Worm (Caenorhabditis elegans) whole organism, early embryonic: ENCODE data around the gene phf-32.
A peak's percentile ranks its signal among the peaks of the same experiment; 100 is the strongest.

ENCODE experiments used
- B0310.2 ChIP-seq: sonication (generic microtip); optimal IDR thresholded peaks from 2 replicates; lab custom pipeline; 2016; ENCODE audit warnings: mild to moderate bottlenecking, missing genetic modification characterization, missing compliant biosample characterization
- F13C5.2 ChIP-seq: sonication (generic microtip); optimal IDR thresholded peaks from 2 replicates; lab custom pipeline; 2017; ENCODE audit warnings: mild to moderate bottlenecking, missing genetic modification characterization, inconsistent platforms, missing compliant biosample characterization
- aly-1 ChIP-seq: sonication (generic microtip); optimal IDR thresholded peaks from 2 replicates; lab custom pipeline; 2016; ENCODE audit warnings: missing genetic modification characterization, missing compliant biosample characterization
- ama-1 ChIP-seq: fragments of 150-350 bp; optimal IDR thresholded peaks from 2 replicates; lab custom pipeline; 2014
- ceh-13 ChIP-seq: fragments of 200-800 bp; sonication (Bioruptor generic); optimal IDR thresholded peaks from 2 replicates; lab custom pipeline; 2018; ENCODE audit warnings: mild to moderate bottlenecking, missing genetic modification characterization, missing compliant biosample characterization
- ceh-36 ChIP-seq: sonication (generic microtip); optimal IDR thresholded peaks from 2 replicates; lab custom pipeline; 2016; ENCODE audit warnings: missing genetic modification characterization, inconsistent platforms, missing compliant biosample characterization
- ets-7 ChIP-seq: sonication (generic microtip); optimal IDR thresholded peaks from 2 replicates; lab custom pipeline; 2016; ENCODE audit warnings: missing genotype, missing genetic modification characterization, missing compliant biosample characterization
- flt-1 ChIP-seq: fragments of 200-800 bp; sonication (Bioruptor generic); IDR thresholded peaks from 2 replicates; pipeline ENCODE4 v1.3.6; 2022; ENCODE audit warnings: missing genetic modification characterization, missing compliant biosample characterization
- hmbx-1 ChIP-seq: sonication (generic microtip); optimal IDR thresholded peaks from 2 replicates; lab custom pipeline; 2016; ENCODE audit warnings: mild to moderate bottlenecking, missing genetic modification characterization, missing compliant biosample characterization
- hmg-4 ChIP-seq: fragments of 200-800 bp; sonication (Bioruptor generic); optimal IDR thresholded peaks from 2 replicates; lab custom pipeline; 2018; ENCODE audit warnings: mild to moderate bottlenecking, missing genetic modification characterization, missing compliant biosample characterization
- hnd-1 ChIP-seq: sonication (generic microtip); optimal IDR thresholded peaks from 2 replicates; lab custom pipeline; 2016; ENCODE audit warnings: missing genetic modification characterization, missing compliant biosample characterization
- pes-1 ChIP-seq: fragments of 200-800 bp; sonication (Bioruptor generic); IDR thresholded peaks from 2 replicates; pipeline ENCODE4 v1.3.6; 2022; ENCODE audit warnings: missing genetic modification reagents, missing genetic modification characterization, missing compliant biosample characterization
- scrt-1 ChIP-seq: fragments of 200-800 bp; sonication (Bioruptor generic); IDR thresholded peaks from 2 replicates; pipeline ENCODE4 v1.3.6; 2022; ENCODE audit warnings: missing genetic modification characterization, missing compliant biosample characterization
- sea-1 ChIP-seq: fragments of 200-800 bp; sonication (Bioruptor generic); conservative IDR thresholded peaks from 2 replicates; pipeline ENCODE4 v1.3.6; 2022; ENCODE audit warnings: missing genetic modification characterization, missing compliant biosample characterization
- tbx-11 ChIP-seq: fragments of 200-800 bp; sonication (Bioruptor generic); IDR thresholded peaks from 2 replicates; pipeline ENCODE4 v1.3.6; 2022; ENCODE audit warnings: missing genetic modification characterization, missing compliant biosample characterization
- tbx-37 ChIP-seq: fragments of 200-800 bp; sonication (Bioruptor generic); conservative IDR thresholded peaks from 2 replicates; pipeline ENCODE4 v1.3.6; 2022; ENCODE audit warnings: missing genetic modification reagents, missing genetic modification characterization, missing compliant biosample characterization
- tra-4 ChIP-seq: sonication (generic microtip); optimal IDR thresholded peaks from 2 replicates; lab custom pipeline; 2017; ENCODE audit warnings: missing genetic modification characterization, missing compliant biosample characterization

The phf-32 gene

ce11 chrX:12335808-12336207 lies 29.1 kb downstream of the phf-32 start, which contains the start of gene srd-48:
Gene srd-48 (plus strand): TSS chrX:12336108.
- TF ChIP-seq hmg-4 (no peak), hmbx-1 (tag; lab: Kevin White, UChicago) (no peak), scrt-1 (no peak), ama-1 (lab: Kevin White, UChicago) (no peak), ceh-36 (tag; lab: Kevin White, UChicago) (no peak), B0310.2 (tag; lab: Kevin White, UChicago) (no peak), tbx-11 (no peak), ceh-13 (GFP tag; lab: Kevin White, UChicago) (no peak), ets-7 (tag; lab: Kevin White, UChicago) (no peak), tbx-37 (no peak), hnd-1 (tag; lab: Kevin White, UChicago) (no peak)

- TF ChIP-seq B0310.2 (tag; lab: Kevin White, UChicago) = peak; percentile 20
- peak; percentile 38 for TF ChIP-seq hmbx-1 (tag; lab: Kevin White, UChicago)
- peak; percentile 52 for TF ChIP-seq F13C5.2 (tag; lab: Kevin White, UChicago)
- no peak for TF ChIP-seq hmg-4
- 0 out of 2 replicates have a peak, but pooled peaks have one; percentile 47 for TF ChIP-seq tbx-37
- no peak for TF ChIP-seq ceh-36 (tag; lab: Kevin White, UChicago)
- TF ChIP-seq tbx-11 = peak; percentile 61
- TF ChIP-seq pes-1 = no peak; the same call in 1 of the 2 replicates
- no peak for TF ChIP-seq sea-1
- TF ChIP-seq ceh-13 (GFP tag; lab: Kevin White, UChicago) = peak; percentile 57
- no peak for TF ChIP-seq ets-7 (tag; lab: Kevin White, UChicago)
- TF ChIP-seq scrt-1 = 0 out of 2 replicates have a peak, but pooled peaks have one; percentile 70
- no peak; the same call in none of the 2 replicates for TF ChIP-seq flt-1 (GFP tag; lab: Robert Waterston, UW)
- TF ChIP-seq hnd-1 (tag; lab: Kevin White, UChicago) = peak; percentile 27
- no peak for TF ChIP-seq aly-1 (tag; lab: Kevin White, UChicago)
These were observed 31.3 kb downstream of the phf-32 start, which contains the start of gene srd-44 for ce11 chrX:12337846-12338490. Gene srd-44 (plus strand): TSS chrX:12338440.

DNA sequence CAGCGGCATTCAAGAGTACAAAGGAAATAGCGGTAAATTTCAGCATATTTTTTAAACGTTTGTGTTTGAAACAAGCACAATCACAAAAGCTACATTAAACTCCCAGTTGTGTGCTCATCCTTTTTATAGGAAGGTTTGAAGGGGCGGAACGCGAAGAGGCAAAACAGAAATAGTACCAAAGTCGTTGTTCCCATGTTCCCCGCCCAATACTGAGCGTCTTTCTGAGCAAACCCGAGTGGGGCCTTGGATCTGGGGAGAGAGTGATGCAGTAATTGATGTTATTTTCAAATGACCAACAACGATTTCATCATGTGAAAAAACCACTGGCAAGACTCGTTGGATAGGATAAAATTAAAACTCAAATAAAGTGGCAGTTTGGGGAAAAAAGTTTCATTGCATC lies 34.7 kb downstream of the phf-32 start, which contains the start of gene zig-2:
Gene zig-2 (minus strand): TSS at position 101 of the 400 bp plus-strand sequence.
- TF ChIP-seq tra-4 (tag; lab: Kevin White, UChicago) = no peak
- no peak for TF ChIP-seq flt-1 (GFP tag; lab: Robert Waterston, UW)
- TF ChIP-seq ama-1 (lab: Kevin White, UChicago) = no peak
- TF ChIP-seq hmg-4 = no peak
- no peak for TF ChIP-seq F13C5.2 (tag; lab: Kevin White, UChicago)
- no peak for TF ChIP-seq tbx-11
- TF ChIP-seq scrt-1 = no peak
- TF ChIP-seq hmbx-1 (tag; lab: Kevin White, UChicago) = no peak
- no peak for TF ChIP-seq tbx-37
- TF ChIP-seq pes-1 = no peak
- no peak for TF ChIP-seq hnd-1 (tag; lab: Kevin White, UChicago)
- TF ChIP-seq sea-1 = no peak
- no peak for TF ChIP-seq ceh-13 (GFP tag; lab: Kevin White, UChicago)
- TF ChIP-seq ceh-36 (tag; lab: Kevin White, UChicago) = no peak
- no peak for TF ChIP-seq aly-1 (tag; lab: Kevin White, UChicago)
- no peak for TF ChIP-seq ets-7 (tag; lab: Kevin White, UChicago)
- no peak for TF ChIP-seq B0310.2 (tag; lab: Kevin White, UChicago)

ce11 chrX:12343279-12343678 lies 36.6 kb downstream of the phf-32 start, which contains the start of the genes nspc-9 and nspc-10:
Gene nspc-9 (minus strand): TSS chrX:12343379.
Gene nspc-10 (plus strand): TSS chrX:12343609.
- TF ChIP-seq hmbx-1 (tag; lab: Kevin White, UChicago) = no peak
- no peak for TF ChIP-seq aly-1 (tag; lab: Kevin White, UChicago)
- no peak for TF ChIP-seq pes-1
- TF ChIP-seq F13C5.2 (tag; lab: Kevin White, UChicago) = no peak
- no peak for TF ChIP-seq B0310.2 (tag; lab: Kevin White, UChicago)

DNA sequence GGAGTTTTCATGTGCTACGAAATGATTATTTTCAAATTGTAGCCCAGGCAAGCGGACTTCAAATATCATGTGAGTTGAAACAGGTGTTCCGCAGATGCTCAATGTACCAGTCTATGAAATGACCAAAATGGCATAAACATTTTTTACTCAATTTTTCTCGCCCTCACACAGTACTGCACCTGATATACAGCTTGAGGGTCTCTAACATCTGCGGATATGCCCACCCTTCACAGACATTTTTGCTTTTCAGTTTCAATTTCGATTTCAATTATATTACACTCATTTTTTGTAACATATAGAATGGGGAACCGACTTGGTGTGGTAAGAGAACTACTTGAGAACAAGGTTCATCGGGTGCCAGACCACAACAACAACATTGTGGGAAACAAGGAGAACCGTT lies 40.1 kb downstream of the phf-32 start, which contains the start of gene F42F12.11:
Gene F42F12.11 (plus strand): TSS at position 301 of the 400 bp plus-strand sequence.
- TF ChIP-seq scrt-1 = no peak
- TF ChIP-seq hnd-1 (tag; lab: Kevin White, UChicago) = no peak
- TF ChIP-seq ets-7 (tag; lab: Kevin White, UChicago) = no peak
- no peak for TF ChIP-seq aly-1 (tag; lab: Kevin White, UChicago)
- no peak for TF ChIP-seq tra-4 (tag; lab: Kevin White, UChicago)
- no peak for TF ChIP-seq ama-1 (lab: Kevin White, UChicago)
- TF ChIP-seq tbx-37 = no peak
- TF ChIP-seq sea-1 = no peak

DNA sequence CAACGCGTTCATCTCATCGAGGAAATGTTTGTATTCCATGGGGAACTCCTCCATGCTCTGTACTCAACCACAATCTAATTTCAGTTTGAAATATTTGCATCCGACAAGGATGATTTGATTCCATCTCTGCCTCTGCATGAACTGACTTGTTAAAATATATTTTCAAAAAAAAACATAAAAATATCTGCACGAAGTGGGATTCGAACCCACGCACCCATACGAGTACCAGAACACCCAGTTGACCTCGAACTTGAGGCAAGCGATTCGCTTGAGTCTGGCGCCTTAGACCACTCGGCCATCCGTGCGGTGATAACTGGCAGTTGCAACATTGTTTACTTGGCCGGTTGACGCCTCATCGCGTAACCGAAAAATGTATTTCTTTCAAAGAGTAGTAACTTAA lies 41.2 kb downstream of the phf-32 start:
- peak; percentile 69 for TF ChIP-seq tbx-11
- no peak for TF ChIP-seq tbx-37
- peak; percentile 11 for TF ChIP-seq ceh-36 (tag; lab: Kevin White, UChicago)

DNA sequence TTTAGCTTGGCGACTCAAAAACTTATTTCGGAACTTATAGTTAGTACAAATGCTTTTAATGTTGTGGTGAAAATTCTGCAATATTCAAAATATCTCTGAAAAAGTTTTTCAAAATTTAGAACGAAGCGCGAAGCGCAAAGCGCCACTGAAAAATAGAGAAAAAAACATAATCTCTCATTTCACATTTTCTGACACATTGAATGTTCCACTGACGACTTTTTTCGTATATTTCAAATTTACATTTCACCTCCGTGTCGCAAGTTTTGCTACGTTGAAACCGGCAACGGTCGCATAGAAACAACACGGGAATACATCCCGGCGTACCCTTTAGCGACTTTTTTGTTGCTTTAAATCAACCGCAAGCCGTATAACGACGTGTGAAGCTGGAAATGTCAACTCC lies 41.7 kb downstream of the phf-32 start, which contains the start of gene F42F12.14:
Gene F42F12.14 (plus strand): TSS at position 301 of the 400 bp plus-strand sequence.
- TF ChIP-seq ceh-36 (tag; lab: Kevin White, UChicago) (no peak), hmg-4 (no peak), B0310.2 (tag; lab: Kevin White, UChicago) (no peak), ets-7 (tag; lab: Kevin White, UChicago) (no peak)

ce11 chrX:12350207-12350606 lies 43.5 kb downstream of the phf-32 start, which contains the start of gene F42F12.3:
Gene F42F12.3 (plus strand): TSS chrX:12350578.
- no peak for TF ChIP-seq B0310.2 (tag; lab: Kevin White, UChicago)
- no peak for TF ChIP-seq pes-1
- no peak for TF ChIP-seq ceh-13 (GFP tag; lab: Kevin White, UChicago)
- TF ChIP-seq hmg-4 = no peak
- TF ChIP-seq ets-7 (tag; lab: Kevin White, UChicago) = no peak
- no peak for TF ChIP-seq scrt-1
- no peak for TF ChIP-seq tbx-11
- TF ChIP-seq ceh-36 (tag; lab: Kevin White, UChicago) = no peak
- no peak for TF ChIP-seq sea-1
- no peak for TF ChIP-seq hmbx-1 (tag; lab: Kevin White, UChicago)
- no peak for TF ChIP-seq flt-1 (GFP tag; lab: Robert Waterston, UW)
- TF ChIP-seq aly-1 (tag; lab: Kevin White, UChicago) = no peak
- no peak for TF ChIP-seq hnd-1 (tag; lab: Kevin White, UChicago)
- no peak for TF ChIP-seq F13C5.2 (tag; lab: Kevin White, UChicago)
